Fruit fly (Drosophila melanogaster): ENCODE data around the gene CG14989.

Gene CG14989

dm6 chr3L:4092705-4093257, 5.4 kb downstream of the CG14989 start, which contains the start of gene CG14990:
Gene CG14990, plus strand, starts transcription at chr3L:4093207.
- TF ChIP-seq CG8159 (tag; optimal IDR thresholded peaks at IDR 0.05) (no peak), D1 (tag; optimal IDR thresholded peaks at IDR 0.05) (peak; percentile 97)

dm6 chr3L:4096546-4096945, 9.2 kb downstream of the CG14989 start:
- no peak for TF ChIP-seq CG10348 (GFP tag; IDR thresholded peaks at IDR 0.05)
- TF ChIP-seq EcR (GFP tag; optimal IDR thresholded peaks at IDR 0.05): peak; percentile 46

- TF ChIP-seq EcR (GFP tag; optimal IDR thresholded peaks at IDR 0.05): peak; percentile 70
- TF ChIP-seq CG4496 (GFP tag; IDR thresholded peaks at IDR 0.05): no peak
Measured at dm6 chr3L:4099194-4099593, 11.8 kb downstream of the CG14989 start.

dm6 chr3L:4102496-4103257, 15.3 kb downstream of the CG14989 start, which contains the start of gene CG14995:
Gene CG14995, minus strand, starts transcription at chr3L:4103256.
- TF ChIP-seq CG14655 (GFP tag; optimal IDR thresholded peaks at IDR 0.05): no peak
- TF ChIP-seq CG4496 (GFP tag; IDR thresholded peaks at IDR 0.05): peak; percentile 66; the same call in 2 of the 3 replicates
- peak; percentile 34; the same call in 1 of the 3 replicates for TF ChIP-seq fd96Ca (GFP tag; IDR thresholded peaks at IDR 0.05)
- no peak for TF ChIP-seq CG34367 (tag; optimal IDR thresholded peaks at IDR 0.05)
- TF ChIP-seq CG32121 (GFP tag; IDR thresholded peaks at IDR 0.05): peak; percentile 37; the same call in 1 of the 2 replicates
- peak; percentile 54; the same call in 1 of the 2 replicates for TF ChIP-seq CG12605 (GFP tag; IDR thresholded peaks at IDR 0.05)
- peak; percentile 36 for TF ChIP-seq EcR (GFP tag; optimal IDR thresholded peaks at IDR 0.05)
- peak; percentile 39 for TF ChIP-seq Pif1B (GFP tag; optimal IDR thresholded peaks at IDR 0.05)
- peak; percentile 67 for TF ChIP-seq Ets98B (GFP tag; IDR thresholded peaks at IDR 0.05)
- no peak for TF ChIP-seq CG8159 (tag; optimal IDR thresholded peaks at IDR 0.05)
- peak; percentile 33 for TF ChIP-seq Pif1A (GFP tag; optimal IDR thresholded peaks at IDR 0.05)

- TF ChIP-seq CG12605 (GFP tag; IDR thresholded peaks at IDR 0.05): 0 out of 2 replicates have a peak, but pooled peaks have one; percentile 34
- TF ChIP-seq EcR (GFP tag; optimal IDR thresholded peaks at IDR 0.05): peak; percentile 42
- no peak for TF ChIP-seq CG34367 (tag; optimal IDR thresholded peaks at IDR 0.05)
- TF ChIP-seq CG10348 (GFP tag; IDR thresholded peaks at IDR 0.05): no peak
Measured at dm6 chr3L:4103258-4104247, 16.2 kb downstream of the CG14989 start, which contains the start of gene Fit1. Gene Fit1, plus strand, starts transcription at chr3L:4103564.

- TF ChIP-seq EcR (GFP tag; optimal IDR thresholded peaks at IDR 0.05) (peak; percentile 52), Pif1A (GFP tag; optimal IDR thresholded peaks at IDR 0.05) (no peak)
Measured at dm6 chr3L:4107120-4107519, 19.7 kb downstream of the CG14989 start.

- TF ChIP-seq CG13204 (GFP tag; optimal IDR thresholded peaks at IDR 0.05) (peak; percentile 17), CG14655 (GFP tag; optimal IDR thresholded peaks at IDR 0.05) (no peak), gl (tag; optimal IDR thresholded peaks at IDR 0.05) (no peak), CG32121 (GFP tag; IDR thresholded peaks at IDR 0.05) (peak; percentile 22; the same call in 1 of the 2 replicates)
Measured at dm6 chr3L:4108072-4108843, 20.9 kb downstream of the CG14989 start, which contains the start of gene Ack. Gene Ack, plus strand, starts transcription at chr3L:4108186.

dm6 chr3L:4108844-4109494, 21.6 kb downstream of the CG14989 start:
- TF ChIP-seq EcR (GFP tag; optimal IDR thresholded peaks at IDR 0.05) (no peak), Pif1A (GFP tag; optimal IDR thresholded peaks at IDR 0.05) (peak; percentile 81), CG32121 (GFP tag; IDR thresholded peaks at IDR 0.05) (peak; percentile 48), CG8301 (tag; optimal IDR thresholded peaks at IDR 0.05) (peak; percentile 79), Pif1B (GFP tag; optimal IDR thresholded peaks at IDR 0.05) (peak; percentile 41), CG13204 (GFP tag; optimal IDR thresholded peaks at IDR 0.05) (peak; percentile 39), Ets98B (GFP tag; IDR thresholded peaks at IDR 0.05) (peak; percentile 61), CG34367 (tag; optimal IDR thresholded peaks at IDR 0.05) (peak; percentile 41), CG9948 (tag; optimal IDR thresholded peaks at IDR 0.05) (peak; percentile 63), CG17806 (tag; optimal IDR thresholded peaks at IDR 0.05) (peak; percentile 31), CG8159 (tag; optimal IDR thresholded peaks at IDR 0.05) (peak; percentile 66), D1 (tag; optimal IDR thresholded peaks at IDR 0.05) (no peak), CG12605 (GFP tag; IDR thresholded peaks at IDR 0.05) (no peak), fd96Ca (GFP tag; IDR thresholded peaks at IDR 0.05) (peak; percentile 55; the same call in 1 of the 3 replicates), rn (GFP tag; IDR thresholded peaks at IDR 0.05) (no peak), CG15710 (tag; optimal IDR thresholded peaks at IDR 0.05) (peak; percentile 69), CG4496 (GFP tag; IDR thresholded peaks at IDR 0.05) (peak; percentile 59; the same call in 1 of the 3 replicates), Snoo (tag; optimal IDR thresholded peaks at IDR 0.05) (peak; percentile 58), CG10348 (GFP tag; IDR thresholded peaks at IDR 0.05) (no peak), gl (tag; optimal IDR thresholded peaks at IDR 0.05) (peak; percentile 15), CG14655 (GFP tag; optimal IDR thresholded peaks at IDR 0.05) (peak; percentile 79)

Data from whole organism, pupa.